Worm (Caenorhabditis elegans) whole organism, L4/young adult: Measurements from ENCODE around the gene col-174.

Experiments
- W03F9.2 ChIP-seq: fragments of 150-350 bp; optimal IDR thresholded peaks from 2 replicates; lab custom pipeline; 2014; ENCODE audit warnings: missing biosample characterization, missing genetic modification characterization
- dao-5 ChIP-seq: sonication (generic microtip); optimal IDR thresholded peaks from 2 replicates; lab custom pipeline; 2016; ENCODE audit warnings: missing genotype, missing genetic modification characterization, moderate library complexity, missing compliant biosample characterization
- him-1 ChIP-seq: sonication (generic microtip); optimal IDR thresholded peaks from 2 replicates; lab custom pipeline; 2016; ENCODE audit warnings: missing genotype, missing genetic modification reagents, missing genetic modification characterization, missing compliant biosample characterization

ce11 chrX:7582223-7582622 lies 35.6 kb downstream of the col-174 start:
- TF ChIP-seq W03F9.2 (tag; lab: Kevin White, UChicago) = no peak
- no peak for TF ChIP-seq him-1 (tag; lab: Kevin White, UChicago)
- TF ChIP-seq dao-5 (tag; lab: Kevin White, UChicago) = no peak
